Worm (Caenorhabditis elegans) whole organism, L4 larva: ENCODE measurements around the gene ztf-14.

Experiments used
- ZK546.5 ChIP-seq, 2 experiments: sonication (generic microtip); optimal IDR thresholded peaks; 2 replicates each; lab custom pipeline; 2017; ENCODE audit warnings: missing biosample characterization in 2 of 2, missing genetic modification characterization in 2 of 2
- ceh-20 ChIP-seq: fragments of 200-800 bp; sonication (Bioruptor generic); IDR thresholded peaks from 2 replicates; pipeline ENCODE4 v1.3.6; 2022; ENCODE audit warnings: missing genetic modification reagents, missing genetic modification characterization, missing compliant biosample characterization
- lin-15B ChIP-seq: fragments of 150-350 bp; sonication (generic microtip); optimal IDR thresholded peaks from 3 replicates; lab custom pipeline; 2014; ENCODE audit warnings: missing biosample characterization, missing genetic modification characterization
- mdl-1 ChIP-seq, 2 experiments: fragments of 150-350 bp in 1 of 2; sonication (generic microtip) in 1 of 2; optimal IDR thresholded peaks; 2 replicates each; lab custom pipeline; 2014 to 2017; ENCODE audit warnings: missing biosample characterization in 2 of 2, missing genetic modification characterization in 2 of 2
- mep-1 ChIP-seq: fragments of 150-350 bp; sonication (generic microtip); optimal IDR thresholded peaks from 3 replicates; lab custom pipeline; 2014; ENCODE audit warnings: missing biosample characterization, missing genetic modification characterization
- nhr-237 ChIP-seq: sonication (generic microtip); optimal IDR thresholded peaks from 2 replicates; lab custom pipeline; 2017; ENCODE audit warnings: missing biosample characterization, missing genetic modification characterization
- nhr-48 ChIP-seq: sonication (generic microtip); optimal IDR thresholded peaks from 2 replicates; lab custom pipeline; 2016; ENCODE audit warnings: mild to moderate bottlenecking, missing genetic modification characterization, missing compliant biosample characterization
- pha-4 ChIP-seq, 2 experiments: fragments of 150-350 bp in 1 of 2; fragments of 200-800 bp in 1 of 2; sonication (Bioruptor generic) in 1 of 2; IDR thresholded peaks in 1 of 2; optimal IDR thresholded peaks in 1 of 2; 2 replicates each; pipeline versions ENCODE4 v1.3.6 to Lab custom; 2014 to 2022; ENCODE audit warnings: missing genetic modification characterization in 2 of 2, missing genetic modification reagents in 2 of 2, missing biosample characterization in 1 of 2, missing compliant biosample characterization in 1 of 2
- rbr-2 ChIP-seq: sonication (generic microtip); optimal IDR thresholded peaks from 2 replicates; lab custom pipeline; 2016; ENCODE audit warnings: missing genotype, missing genetic modification characterization, missing compliant biosample characterization
- tra-1 ChIP-seq: fragments of 200-800 bp; sonication (Bioruptor generic); IDR thresholded peaks from 2 replicates; pipeline ENCODE4 v1.3.6; 2022; ENCODE audit warnings: missing genetic modification reagents, missing genetic modification characterization, missing compliant biosample characterization
- unc-130 ChIP-seq: sonication (generic microtip); optimal IDR thresholded peaks from 2 replicates; lab custom pipeline; 2016; ENCODE audit warnings: missing genetic modification reagents, missing genetic modification characterization, missing compliant biosample characterization
- zfp-3 ChIP-seq: fragments of 200-800 bp; sonication (Bioruptor generic); conservative IDR thresholded peaks from 2 replicates; pipeline ENCODE4 v1.3.6; 2022; ENCODE audit warnings: missing genetic modification reagents, missing genetic modification characterization, missing compliant biosample characterization
- zip-2 ChIP-seq: fragments of 150-350 bp; optimal IDR thresholded peaks from 2 replicates; lab custom pipeline; 2014; ENCODE audit warnings: missing biosample characterization, missing genetic modification characterization

DNA sequence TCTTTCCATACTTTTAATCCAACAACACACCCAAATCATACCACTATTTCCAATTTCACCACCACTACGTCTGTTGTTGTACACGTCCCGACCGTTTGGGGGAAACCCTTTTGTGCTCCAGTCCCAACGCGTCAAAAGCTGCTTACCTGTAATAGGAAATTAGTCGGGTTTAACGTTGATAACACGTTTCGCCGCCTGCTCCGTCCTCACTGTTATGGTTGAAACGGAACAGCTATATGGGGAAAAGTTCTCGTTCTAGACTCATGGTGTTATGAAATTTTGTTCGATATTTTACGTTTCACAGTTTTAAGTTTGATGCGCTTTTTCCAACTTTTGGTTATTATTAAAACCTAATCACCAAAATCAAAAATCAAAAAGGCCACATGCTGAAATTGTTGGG lies 40.0 kb downstream of the ztf-14 start:
- TF ChIP-seq nhr-48 (tag; lab: Kevin White, UChicago) (no peak), ceh-20 (GFP tag; lab: Robert Waterston, UW) (no peak), rbr-2 (no peak), tra-1 (GFP tag; lab: Robert Waterston, UW) (no peak), zip-2 (tag; lab: Kevin White, UChicago) (no peak), unc-130 (GFP tag; lab: Kevin White, UChicago) (no peak), ZK546.5 (tag; optimal IDR thresholded peaks at IDR 0.05; lab: Kevin White, UChicago) (no peak), pha-4 (GFP tag; IDR thresholded peaks at IDR 0.05; lab: Robert Waterston, UW) (no peak), pha-4 (tag; optimal IDR thresholded peaks at IDR 0.05; lab: Kevin White, UChicago) (no peak), mep-1 (tag; lab: Kevin White, UChicago) (no peak), mdl-1 (tag; optimal IDR thresholded peaks at IDR 0.05; lab: Kevin White, UChicago) (no peak), lin-15B (tag; lab: Kevin White, UChicago) (no peak), nhr-237 (tag; lab: Kevin White, UChicago) (no peak), zfp-3 (GFP tag; lab: Robert Waterston, UW) (no peak)
